Worm (Caenorhabditis elegans) whole organism, L1 larva: ENCODE measurements around the gene Y11D7A.5.

Experiments
- C04F5.9 ChIP-seq: sonication (generic microtip); optimal IDR thresholded peaks from 2 replicates; lab custom pipeline; 2016; ENCODE audit warnings: missing genetic modification characterization, missing compliant biosample characterization
- ama-1 ChIP-seq: fragments of 150-350 bp; optimal IDR thresholded peaks from 2 replicates; lab custom pipeline; 2014
- blmp-1 ChIP-seq: fragments of 150-350 bp; optimal IDR thresholded peaks from 2 replicates; lab custom pipeline; 2014; ENCODE audit warnings: missing biosample characterization, missing genetic modification characterization
- ceh-63 ChIP-seq: fragments of 200-800 bp; sonication (Bioruptor generic); optimal IDR thresholded peaks from 2 replicates; lab custom pipeline; 2018; ENCODE audit warnings: mild to moderate bottlenecking, missing genetic modification characterization, missing compliant biosample characterization
- ceh-82 ChIP-seq, 3 experiments: fragments of 150-350 bp in 1 of 3; sonication (generic microtip) in 2 of 3; optimal IDR thresholded peaks; 2 replicates each; lab custom pipeline; 2014 to 2017; ENCODE audit warnings: missing biosample characterization in 3 of 3, missing genetic modification characterization in 3 of 3
- dpl-1 ChIP-seq, 3 experiments: fragments of 150-350 bp in 2 of 3; sonication (generic microtip) in 1 of 3; optimal IDR thresholded peaks; 2 replicates each; lab custom pipeline; 2014 to 2017; ENCODE audit warnings: missing biosample characterization in 3 of 3, missing genetic modification characterization in 3 of 3, missing genetic modification reagents in 3 of 3
- efl-1 ChIP-seq, 4 experiments: fragments of 150-350 bp; optimal IDR thresholded peaks in 3 of 4; peaks in 1 of 4; 1 replicate in 1 of 4; 2 replicates in 3 of 4; lab custom pipeline; 2014; ENCODE audit warnings: missing biosample characterization in 2 of 4, missing genetic modification characterization in 2 of 4, missing genetic modification reagents in 2 of 4
- egl-13 ChIP-seq: sonication (generic microtip); optimal IDR thresholded peaks from 2 replicates; lab custom pipeline; 2016; ENCODE audit warnings: missing genotype, missing genetic modification reagents, missing genetic modification characterization, missing compliant biosample characterization
- egl-27 ChIP-seq, 2 experiments: fragments of 150-350 bp in 1 of 2; sonication (generic microtip); optimal IDR thresholded peaks; 3 replicates each; lab custom pipeline; 2017 to 2018; ENCODE audit warnings: missing biosample characterization in 2 of 2, missing genetic modification characterization in 2 of 2, missing genetic modification reagents in 2 of 2
- elt-2 ChIP-seq: sonication (generic microtip); optimal IDR thresholded peaks from 2 replicates; lab custom pipeline; 2016; ENCODE audit warnings: missing genetic modification characterization, mild to moderate bottlenecking, inconsistent platforms, missing compliant biosample characterization, missing genetic modification reagents
- fkh-10 ChIP-seq: sonication (generic microtip); optimal IDR thresholded peaks from 2 replicates; lab custom pipeline; 2017; ENCODE audit warnings: missing biosample characterization, missing genetic modification reagents, missing genetic modification characterization
- fkh-8 ChIP-seq: sonication (generic microtip); optimal IDR thresholded peaks from 2 replicates; lab custom pipeline; 2016; ENCODE audit warnings: mild to moderate bottlenecking, missing genetic modification characterization, missing compliant biosample characterization
- hlh-17 ChIP-seq: fragments of 200-800 bp; sonication (Bioruptor generic); optimal IDR thresholded peaks from 2 replicates; lab custom pipeline; 2018; ENCODE audit warnings: missing genetic modification characterization, mild to moderate bottlenecking, missing compliant biosample characterization, moderate library complexity, borderline replicate concordance
- hpl-2 ChIP-seq: fragments of 150-350 bp; optimal IDR thresholded peaks from 2 replicates; lab custom pipeline; 2014; ENCODE audit warnings: missing biosample characterization, missing genetic modification reagents, missing genetic modification characterization
- irx-1 ChIP-seq: sonication (generic microtip); optimal IDR thresholded peaks from 2 replicates; lab custom pipeline; 2016; ENCODE audit warnings: missing genetic modification characterization, missing compliant biosample characterization
- isw-1 ChIP-seq: fragments of 200-800 bp; sonication (Bioruptor generic); IDR thresholded peaks from 2 replicates; pipeline ENCODE4 v1.3.6; 2022; ENCODE audit warnings: missing genetic modification characterization, missing compliant biosample characterization
- jun-1 ChIP-seq: fragments of 150-350 bp; optimal IDR thresholded peaks from 2 replicates; lab custom pipeline; 2014; ENCODE audit warnings: missing biosample characterization, missing genetic modification reagents, missing genetic modification characterization
- lin-13 ChIP-seq: fragments of 150-350 bp; optimal IDR thresholded peaks from 2 replicates; lab custom pipeline; 2014; ENCODE audit warnings: missing biosample characterization, missing genetic modification reagents, missing genetic modification characterization
- lin-14 ChIP-seq: fragments of 200-800 bp; sonication (Bioruptor generic); optimal IDR thresholded peaks from 2 replicates; lab custom pipeline; 2018; ENCODE audit warnings: mild to moderate bottlenecking, missing genetic modification characterization, moderate library complexity, missing compliant biosample characterization
- lin-35 ChIP-seq, 2 experiments: fragments of 150-350 bp; optimal IDR thresholded peaks; 2 replicates each; lab custom pipeline; 2014; ENCODE audit warnings: missing biosample characterization in 2 of 2, missing genetic modification characterization in 2 of 2, missing genetic modification reagents in 2 of 2
- lir-3 ChIP-seq: sonication (generic microtip); optimal IDR thresholded peaks from 2 replicates; lab custom pipeline; 2016; ENCODE audit warnings: mild to moderate bottlenecking, missing genetic modification characterization, moderate library complexity, missing compliant biosample characterization; ENCODE audit not compliant: poor library complexity
- lsy-2 ChIP-seq, 2 experiments: fragments of 150-350 bp; optimal IDR thresholded peaks; 2 replicates each; lab custom pipeline; 2014; ENCODE audit warnings: missing biosample characterization in 2 of 2, missing genetic modification characterization in 2 of 2
- mab-9 ChIP-seq: fragments of 200-800 bp; sonication (Bioruptor generic); IDR thresholded peaks from 2 replicates; pipeline ENCODE4 v1.3.6; 2022; ENCODE audit warnings: missing genetic modification reagents, missing genetic modification characterization, missing compliant biosample characterization
- mdl-1 ChIP-seq, 2 experiments: fragments of 150-350 bp; optimal IDR thresholded peaks; 2 replicates each; lab custom pipeline; 2014 to 2017; ENCODE audit warnings: missing biosample characterization in 2 of 2, missing genetic modification characterization in 2 of 2, inconsistent platforms in 1 of 2
- mef-2 ChIP-seq: fragments of 150-350 bp; optimal IDR thresholded peaks from 2 replicates; lab custom pipeline; 2014; ENCODE audit warnings: missing biosample characterization, missing genetic modification characterization
- mep-1 ChIP-seq: fragments of 150-350 bp; optimal IDR thresholded peaks from 2 replicates; lab custom pipeline; 2014; ENCODE audit warnings: missing biosample characterization, missing genetic modification characterization
- nhr-20 ChIP-seq: sonication (generic microtip); optimal IDR thresholded peaks from 2 replicates; lab custom pipeline; 2016; ENCODE audit warnings: mild to moderate bottlenecking, missing genetic modification characterization, missing compliant biosample characterization
- nhr-28 ChIP-seq: fragments of 150-350 bp; optimal IDR thresholded peaks from 2 replicates; lab custom pipeline; 2014; ENCODE audit warnings: missing biosample characterization, missing genetic modification characterization
- nhr-47 ChIP-seq: sonication (generic microtip); optimal IDR thresholded peaks from 2 replicates; lab custom pipeline; 2016; ENCODE audit warnings: mild to moderate bottlenecking, missing genetic modification characterization, moderate library complexity, missing compliant biosample characterization
- nhr-71 ChIP-seq: sonication (generic microtip); optimal IDR thresholded peaks from 2 replicates; lab custom pipeline; 2016; ENCODE audit warnings: mild to moderate bottlenecking, missing genetic modification characterization, moderate library complexity, missing compliant biosample characterization
- nhr-85 ChIP-seq: sonication (generic microtip); peaks from one replicate; lab custom pipeline; 2016; ENCODE audit warnings: missing genetic modification characterization, inconsistent platforms, missing compliant biosample characterization
- rnt-1 ChIP-seq: sonication (generic microtip); optimal IDR thresholded peaks from 2 replicates; lab custom pipeline; 2016; ENCODE audit warnings: mild to moderate bottlenecking, missing genetic modification characterization, moderate library complexity, missing compliant biosample characterization
- skn-1 ChIP-seq: fragments of 150-350 bp; optimal IDR thresholded peaks from 2 replicates; lab custom pipeline; 2014; ENCODE audit warnings: missing biosample characterization, missing genetic modification characterization
- snu-23 ChIP-seq: sonication (generic microtip); optimal IDR thresholded peaks from 2 replicates; lab custom pipeline; 2016; ENCODE audit warnings: missing genetic modification characterization, missing compliant biosample characterization
- swsn-7 ChIP-seq: sonication (generic microtip); optimal IDR thresholded peaks from 2 replicates; lab custom pipeline; 2016; ENCODE audit warnings: missing genetic modification characterization, missing compliant biosample characterization
- tbx-2 ChIP-seq: sonication (generic microtip); optimal IDR thresholded peaks from 2 replicates; lab custom pipeline; 2016; ENCODE audit warnings: missing genetic modification characterization, missing compliant biosample characterization
- unc-86 ChIP-seq: sonication (generic microtip); optimal IDR thresholded peaks from 2 replicates; lab custom pipeline; 2016; ENCODE audit warnings: missing genetic modification characterization, missing compliant biosample characterization
- xbp-1 ChIP-seq: sonication (generic microtip); optimal IDR thresholded peaks from 2 replicates; lab custom pipeline; 2016; ENCODE audit warnings: missing genetic modification characterization, missing compliant biosample characterization

Y11D7A.5 gene

DNA sequence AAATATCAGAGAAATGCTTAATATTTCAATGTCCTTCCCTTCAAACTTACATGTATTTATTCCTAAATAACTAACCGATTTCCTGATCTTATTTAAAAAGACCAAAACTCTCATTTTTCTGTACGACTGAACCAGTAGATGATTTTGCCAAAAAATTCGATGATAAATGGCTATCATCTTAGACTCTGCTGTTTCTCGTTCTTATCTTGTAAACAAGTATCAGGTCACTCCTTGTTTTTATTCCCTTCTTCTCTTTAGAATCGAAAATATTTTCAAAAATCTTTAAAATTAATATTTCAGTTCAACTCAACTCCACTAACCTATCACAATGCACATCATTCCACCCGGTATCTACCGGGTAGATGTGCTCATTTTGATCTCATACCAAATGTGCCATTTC lies 27.9 kb downstream of the Y11D7A.5 start, which contains the start of gene C46C2.2:
C46C2.2 (plus strand) TSS at position 301 of the 400 bp plus-strand sequence.
- TF ChIP-seq lin-13 (GFP tag; lab: Kevin White, UChicago) (no peak), nhr-47 (tag; lab: Kevin White, UChicago) (no peak), elt-2 (tag; lab: Kevin White, UChicago) (no peak)

DNA sequence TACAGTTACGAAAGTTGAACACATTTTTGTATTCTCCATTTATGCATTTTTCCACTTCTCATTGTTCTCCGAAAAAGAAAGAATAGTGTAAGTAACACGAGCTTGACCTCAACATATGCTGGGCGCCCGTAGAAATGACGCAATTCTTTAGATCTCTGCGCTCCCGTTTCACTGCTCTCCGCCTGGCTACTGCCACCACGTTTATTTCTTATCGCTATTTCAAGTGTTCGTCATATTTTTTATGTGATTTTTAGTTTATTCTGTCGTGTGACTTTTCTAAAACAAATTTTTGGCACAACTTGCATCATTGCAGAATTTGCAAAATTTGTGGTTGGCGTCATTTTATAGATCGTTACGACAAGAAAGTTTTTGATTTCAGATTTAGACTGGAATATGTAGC lies 28.4 kb downstream of the Y11D7A.5 start:
- peak; percentile 12 for TF ChIP-seq elt-2 (tag; lab: Kevin White, UChicago)
- TF ChIP-seq efl-1 (optimal IDR thresholded peaks at IDR 0.05; lab: Kevin White, UChicago) = no peak
- peak in 1 of 2 experiments; percentile 28 for TF ChIP-seq efl-1 (GFP tag; optimal IDR thresholded peaks at IDR 0.05 in 1 of 2; lab: Kevin White, UChicago)
- TF ChIP-seq hlh-17 (GFP tag; lab: Kevin White, UChicago) = no peak
- no peak for TF ChIP-seq hpl-2 (GFP tag; lab: Kevin White, UChicago)

DNA sequence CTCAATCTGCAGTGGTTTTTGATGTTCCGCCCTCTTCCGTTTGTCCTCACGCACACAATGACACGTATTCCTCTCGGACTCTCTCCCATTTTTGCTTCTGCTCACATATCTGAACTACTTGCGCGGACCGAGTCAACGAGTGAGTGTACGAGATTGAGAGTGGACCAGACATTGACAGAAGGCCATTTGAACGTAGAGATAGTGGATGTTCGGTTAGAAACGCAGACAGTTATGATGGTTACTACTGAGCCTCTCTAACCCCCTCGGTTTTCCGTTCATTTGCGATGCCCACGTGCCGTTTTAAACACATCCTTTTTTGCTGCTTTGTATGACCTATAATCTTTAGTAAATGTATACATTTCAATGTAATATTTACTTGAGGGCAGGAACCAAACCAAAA lies 28.9 kb downstream of the Y11D7A.5 start:
- TF ChIP-seq irx-1 (tag; lab: Kevin White, UChicago) = peak; percentile 24
- TF ChIP-seq egl-27 (tag; optimal IDR thresholded peaks at IDR 0.05; lab: Kevin White, UChicago) = peak in 1 of 2 experiments; percentile 9
- TF ChIP-seq mab-9 (GFP tag; lab: Robert Waterston, UW) = peak; percentile 40; the same call in 1 of the 2 replicates
- peak; percentile 59 for TF ChIP-seq nhr-71 (tag; lab: Kevin White, UChicago)
- TF ChIP-seq tbx-2 (tag; lab: Kevin White, UChicago) = peak; percentile 56
- TF ChIP-seq fkh-8 (tag; lab: Kevin White, UChicago) = peak; percentile 50
- peak; percentile 55 for TF ChIP-seq swsn-7 (tag; lab: Kevin White, UChicago)
- peak; percentile 60 for TF ChIP-seq mep-1 (tag; lab: Kevin White, UChicago)
- TF ChIP-seq egl-13 = peak; percentile 19
- TF ChIP-seq nhr-20 (tag; lab: Kevin White, UChicago) = no peak
- peak; percentile 55 to 62 for TF ChIP-seq efl-1 (optimal IDR thresholded peaks at IDR 0.05; lab: Kevin White, UChicago)
- TF ChIP-seq efl-1 (GFP tag; optimal IDR thresholded peaks at IDR 0.05 in 1 of 2; lab: Kevin White, UChicago) = peak in 1 of 2 experiments; percentile 42
- peak; percentile 10 to 35 for TF ChIP-seq lsy-2 (tag; optimal IDR thresholded peaks at IDR 0.05; lab: Kevin White, UChicago)
- peak; percentile 0 for TF ChIP-seq lir-3 (tag; lab: Kevin White, UChicago)
- peak; percentile 33 for TF ChIP-seq xbp-1 (tag; lab: Kevin White, UChicago)
- no peak for TF ChIP-seq jun-1 (tag; lab: Kevin White, UChicago)
- peak in 1 of 3 experiments; percentile 15 for TF ChIP-seq ceh-82 (tag; optimal IDR thresholded peaks at IDR 0.05; lab: Kevin White, UChicago)
- peak; percentile 38 for TF ChIP-seq fkh-10 (GFP tag; lab: Kevin White, UChicago)
- peak; percentile 46 for TF ChIP-seq nhr-47 (tag; lab: Kevin White, UChicago)
- no peak for TF ChIP-seq mef-2 (tag; lab: Kevin White, UChicago)
- TF ChIP-seq nhr-85 = peak; percentile 62
- 0 out of 2 replicates have a peak, but pooled peaks have one; percentile 12 for TF ChIP-seq isw-1 (GFP tag; lab: Robert Waterston, UW)
- TF ChIP-seq skn-1 (tag; lab: Kevin White, UChicago) = peak; percentile 26
- TF ChIP-seq ama-1 (lab: Kevin White, UChicago) = no peak
- TF ChIP-seq lin-35 (GFP tag; optimal IDR thresholded peaks at IDR 0.05; lab: Kevin White, UChicago) = peak in 1 of 2 experiments; percentile 51
- peak; percentile 5 to 22 (median 17) for TF ChIP-seq dpl-1 (GFP tag; optimal IDR thresholded peaks at IDR 0.05; lab: Kevin White, UChicago)
- TF ChIP-seq lin-14 (GFP tag; lab: Kevin White, UChicago) = peak; percentile 92
- no peak for TF ChIP-seq C04F5.9
- peak in 1 of 2 experiments; percentile 59 for TF ChIP-seq mdl-1 (tag; optimal IDR thresholded peaks at IDR 0.05; lab: Kevin White, UChicago)
- peak; percentile 54 for TF ChIP-seq unc-86 (tag; lab: Kevin White, UChicago)
- TF ChIP-seq nhr-28 (tag; lab: Kevin White, UChicago) = no peak
- TF ChIP-seq rnt-1 (tag; lab: Kevin White, UChicago) = peak; percentile 36
- TF ChIP-seq snu-23 (GFP tag; lab: Kevin White, UChicago) = peak; percentile 58
- TF ChIP-seq ceh-63 (GFP tag; lab: Kevin White, UChicago) = no peak
- TF ChIP-seq blmp-1 (tag; lab: Kevin White, UChicago) = no peak
